Worm (Caenorhabditis elegans) whole organism, young adult: ENCODE data around the gene gst-44.

ENCODE experiments used
- attf-3 ChIP-seq: fragments of 200-800 bp; sonication (Bioruptor generic); conservative IDR thresholded peaks from 2 replicates; pipeline ENCODE4 v1.3.6; 2022; ENCODE audit warnings: missing genetic modification reagents, missing genetic modification characterization, missing compliant biosample characterization
- bed-2 ChIP-seq: fragments of 200-800 bp; sonication (Bioruptor generic); IDR thresholded peaks from 2 replicates; pipeline ENCODE4 v1.3.6; 2022; ENCODE audit warnings: missing genetic modification reagents, missing genetic modification characterization, missing compliant biosample characterization
- dpl-1 ChIP-seq: fragments of 150-350 bp; optimal IDR thresholded peaks from 2 replicates; lab custom pipeline; 2014; ENCODE audit warnings: missing biosample characterization, missing genetic modification reagents, missing genetic modification characterization
- hrde-1 ChIP-seq: sonication (generic microtip); optimal IDR thresholded peaks from 2 replicates; lab custom pipeline; 2016; ENCODE audit warnings: missing genetic modification characterization, mild to moderate bottlenecking, missing compliant biosample characterization, moderate library complexity, missing genotype, missing genetic modification reagents, borderline replicate concordance
- let-607 ChIP-seq, 2 experiments: fragments of 200-800 bp in 1 of 2; sonication (Bioruptor generic) in 1 of 2; sonication (generic microtip) in 1 of 2; optimal IDR thresholded peaks; 2 replicates each; lab custom pipeline; 2016 to 2018; ENCODE audit warnings: mild to moderate bottlenecking in 2 of 2, missing compliant biosample characterization in 2 of 2, missing genetic modification characterization in 2 of 2, moderate library complexity in 2 of 2, missing genotype in 1 of 2
- lin-54 ChIP-seq: fragments of 200-800 bp; sonication (Bioruptor generic); optimal IDR thresholded peaks from 2 replicates; lab custom pipeline; 2018; ENCODE audit warnings: mild to moderate bottlenecking, missing genetic modification characterization, missing compliant biosample characterization
- unc-62 ChIP-seq: fragments of 150-350 bp; optimal IDR thresholded peaks from 2 replicates; lab custom pipeline; 2014; ENCODE audit warnings: missing biosample characterization, missing genetic modification reagents, missing genetic modification characterization

DNA sequence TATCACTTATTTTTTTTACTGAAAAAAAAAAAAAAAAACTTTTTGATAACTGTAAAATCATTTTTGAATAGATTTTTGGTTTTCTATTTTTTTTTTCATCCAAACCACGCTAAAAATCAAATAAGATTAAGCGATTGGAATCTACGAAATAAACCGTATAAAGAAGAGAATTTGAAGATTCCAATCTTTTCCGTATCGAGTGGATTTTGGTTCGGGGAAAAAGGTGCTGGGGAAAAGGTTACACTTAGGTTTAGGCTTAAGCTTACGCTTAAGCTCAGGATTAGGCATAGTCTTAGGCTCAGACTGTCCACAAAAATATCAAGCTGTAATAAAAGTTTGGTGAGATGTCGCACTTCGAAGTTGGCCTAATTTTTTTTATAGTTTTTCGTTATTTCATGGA lies 5.0 kb downstream of the gst-44 start, which contains the start of gene F13A7.12:
- TF ChIP-seq unc-62 (GFP tag; lab: Kevin White, UChicago) = no peak
- TF ChIP-seq dpl-1 (GFP tag; lab: Kevin White, UChicago) = no peak
- TF ChIP-seq hrde-1 (tag; lab: Kevin White, UChicago) = no peak
- no peak for TF ChIP-seq bed-2 (GFP tag; lab: Robert Waterston, UW)
- TF ChIP-seq let-607 (tag; optimal IDR thresholded peaks at IDR 0.05; lab: Kevin White, UChicago) = no peak
- no peak for TF ChIP-seq lin-54 (GFP tag; lab: Kevin White, UChicago)
- no peak for TF ChIP-seq attf-3 (GFP tag; lab: Robert Waterston, UW)
